Worm (Caenorhabditis elegans) whole organism, early embryonic: Measurements from ENCODE around the gene nhr-254.

ENCODE experiments used
- F13C5.2 ChIP-seq: sonication (generic microtip); optimal IDR thresholded peaks from 2 replicates; lab custom pipeline; 2017; ENCODE audit warnings: mild to moderate bottlenecking, missing genetic modification characterization, inconsistent platforms, missing compliant biosample characterization
- ama-1 ChIP-seq: fragments of 150-350 bp; optimal IDR thresholded peaks from 2 replicates; lab custom pipeline; 2014
- ceh-36 ChIP-seq: sonication (generic microtip); optimal IDR thresholded peaks from 2 replicates; lab custom pipeline; 2016; ENCODE audit warnings: missing genetic modification characterization, inconsistent platforms, missing compliant biosample characterization
- ets-7 ChIP-seq: sonication (generic microtip); optimal IDR thresholded peaks from 2 replicates; lab custom pipeline; 2016; ENCODE audit warnings: missing genotype, missing genetic modification characterization, missing compliant biosample characterization
- hmg-4 ChIP-seq: fragments of 200-800 bp; sonication (Bioruptor generic); optimal IDR thresholded peaks from 2 replicates; lab custom pipeline; 2018; ENCODE audit warnings: mild to moderate bottlenecking, missing genetic modification characterization, missing compliant biosample characterization
- hnd-1 ChIP-seq: sonication (generic microtip); optimal IDR thresholded peaks from 2 replicates; lab custom pipeline; 2016; ENCODE audit warnings: missing genetic modification characterization, missing compliant biosample characterization
- tbx-37 ChIP-seq: fragments of 200-800 bp; sonication (Bioruptor generic); conservative IDR thresholded peaks from 2 replicates; pipeline ENCODE4 v1.3.6; 2022; ENCODE audit warnings: missing genetic modification reagents, missing genetic modification characterization, missing compliant biosample characterization

- no peak for TF ChIP-seq hnd-1 (tag; lab: Kevin White, UChicago)
- no peak for TF ChIP-seq ama-1
- TF ChIP-seq ets-7 (tag; lab: Kevin White, UChicago): no peak
- TF ChIP-seq tbx-37: no peak
- TF ChIP-seq F13C5.2 (tag; lab: Kevin White, UChicago): no peak
- no peak for TF ChIP-seq ceh-36 (tag; lab: Kevin White, UChicago)
- TF ChIP-seq hmg-4 (GFP tag; lab: Kevin White, UChicago): no peak
Measured at ce11 chrV:351787-352186, 40.6 kb upstream of the nhr-254 start.
